Worm (Caenorhabditis elegans): ENCODE data around the gene ZK355.2.

- TF ChIP-seq jun-1 (tag; optimal IDR thresholded peaks at IDR 0.05) (no peak), nhr-77 (tag; optimal IDR thresholded peaks at IDR 0.05) (no peak), fkh-10 (GFP tag; optimal IDR thresholded peaks at IDR 0.05) (peak; percentile 77), snpc-4 (tag; optimal IDR thresholded peaks at IDR 0.05) (no peak), mdl-1 (tag; optimal IDR thresholded peaks at IDR 0.05) (peak; percentile 91), nhr-28 (tag; optimal IDR thresholded peaks at IDR 0.05) (no peak), nhr-76 (tag; optimal IDR thresholded peaks at IDR 0.05) (no peak), ztf-4 (tag; optimal IDR thresholded peaks at IDR 0.05) (no peak), unc-62 (GFP tag; optimal IDR thresholded peaks at IDR 0.05) (no peak), nhr-23 (tag; optimal IDR thresholded peaks at IDR 0.05) (no peak), ztf-11 (tag; optimal IDR thresholded peaks at IDR 0.05) (no peak), nhr-237 (tag; optimal IDR thresholded peaks at IDR 0.05) (no peak), elt-2 (tag; optimal IDR thresholded peaks at IDR 0.05) (no peak), fos-1 (tag; optimal IDR thresholded peaks at IDR 0.05) (no peak)
Measured at ce11 chrII:2962531-2963164, 38.9 kb downstream of the ZK355.2 start.

All from whole organism, L3 larva.